Fruit fly (Drosophila melanogaster): ENCODE measurements around the gene CG43732.

The CG43732 gene

DNA sequence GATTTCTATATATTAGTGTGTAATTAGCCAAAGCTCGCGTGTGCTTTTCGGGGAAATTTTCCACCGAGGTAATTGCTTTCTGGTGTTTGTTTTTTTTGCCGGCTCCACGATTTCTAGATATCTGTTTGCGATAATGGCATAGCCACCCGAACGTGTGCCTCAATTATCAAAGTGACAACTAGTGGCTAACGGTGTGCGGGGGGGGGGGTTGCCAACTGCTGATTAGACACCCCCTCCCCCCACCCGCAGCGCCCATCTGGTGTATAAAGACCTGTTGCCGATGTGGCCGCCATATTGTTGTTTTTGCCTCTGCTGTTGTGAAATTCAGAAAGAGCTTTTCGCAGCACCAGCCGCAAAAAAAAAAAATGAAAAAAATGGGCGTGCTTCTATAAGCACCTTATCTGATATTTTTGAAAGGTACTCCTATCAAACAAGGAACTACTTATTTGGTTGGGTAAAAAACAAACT is 31.1 kb upstream of the CG43732 start (continued):
- TF ChIP-seq tin (GFP tag; optimal IDR thresholded peaks at IDR 0.05) (no peak), lov (optimal IDR thresholded peaks at IDR 0.05) (no peak), lov (GFP tag; IDR thresholded peaks at IDR 0.05) (no peak), CG13894 (tag; optimal IDR thresholded peaks at IDR 0.05) (peak; percentile 7), CG32532 (GFP tag; IDR thresholded peaks at IDR 0.05) (0 out of 2 replicates have a peak, but pooled peaks have one; percentile 37), eve (GFP tag; optimal IDR thresholded peaks at IDR 0.05) (no peak), CG17385 (GFP tag; optimal IDR thresholded peaks at IDR 0.05) (peak; percentile 30), Atf6 (GFP tag; IDR thresholded peaks at IDR 0.05) (peak; percentile 22; the same call in 1 of the 2 replicates), CG2678 (tag; optimal IDR thresholded peaks at IDR 0.05) (peak; percentile 26), Adf1 (GFP tag; IDR thresholded peaks at IDR 0.05) (0 out of 2 replicates have a peak, but pooled peaks have one; percentile 40), zen (tag; optimal IDR thresholded peaks at IDR 0.05) (no peak), Drgx (GFP tag; IDR thresholded peaks at IDR 0.05) (peak; percentile 29; the same call in 1 of the 2 replicates), CG6813 (GFP tag; optimal IDR thresholded peaks at IDR 0.05) (peak; percentile 8), Aef1 (GFP tag; IDR thresholded peaks at IDR 0.05) (peak; percentile 43; the same call in 2 of the 3 replicates), danr (GFP tag; IDR thresholded peaks at IDR 0.05) (no peak), esg (GFP tag; conservative IDR thresholded peaks at IDR 0.05) (no peak), wdn (GFP tag; IDR thresholded peaks at IDR 0.05) (peak; percentile 30; the same call in 1 of the 2 replicates), amos (GFP tag; IDR thresholded peaks at IDR 0.05; ENCODE audit: partially characterized antibody) (peak; percentile 37; the same call in 1 of the 2 replicates), lab (GFP tag; optimal IDR thresholded peaks at IDR 0.05) (peak; percentile 73), NfI (GFP tag; optimal IDR thresholded peaks at IDR 0.05) (no peak), odd (GFP tag; optimal IDR thresholded peaks at IDR 0.05) (peak; percentile 7), yki (optimal IDR thresholded peaks at IDR 0.05) (no peak), tx (GFP tag; optimal IDR thresholded peaks at IDR 0.05) (peak; percentile 12), pan (optimal IDR thresholded peaks at IDR 0.05) (no peak), pan (GFP tag; optimal IDR thresholded peaks at IDR 0.05 in 1 of 2, IDR thresholded peaks at IDR 0.05 in 1 of 2) (peak in 1 of 2 experiments; percentile 31), CG6175 (GFP tag; IDR thresholded peaks at IDR 0.05) (peak; percentile 69; the same call in 2 of the 3 replicates), B-H2 (GFP tag; optimal IDR thresholded peaks at IDR 0.05) (peak; percentile 39), fd102C (GFP tag; optimal IDR thresholded peaks at IDR 0.05) (no peak), CG10543 (GFP tag; optimal IDR thresholded peaks at IDR 0.05) (peak; percentile 93), HHEX (GFP tag; optimal IDR thresholded peaks at IDR 0.05) (peak; percentile 26), grn (GFP tag; optimal IDR thresholded peaks at IDR 0.05) (peak; percentile 93), Hr51 (GFP tag; optimal IDR thresholded peaks at IDR 0.05) (peak in 1 of 2 experiments; percentile 11), CG6791 (GFP tag; IDR thresholded peaks at IDR 0.05; ENCODE audit: partially characterized antibody) (no peak), CG4424 (GFP tag; optimal IDR thresholded peaks at IDR 0.05) (no peak), Nf-YC (tag; optimal IDR thresholded peaks at IDR 0.05) (peak; percentile 43), CG12769 (tag; optimal IDR thresholded peaks at IDR 0.05) (peak; percentile 58), Hey (tag; optimal IDR thresholded peaks at IDR 0.05) (peak; percentile 93), CG34422 (GFP tag; IDR thresholded peaks at IDR 0.05) (peak; percentile 58; the same call in 1 of the 3 replicates), CG17612 (GFP tag; IDR thresholded peaks at IDR 0.05) (no peak), CG18262 (tag; optimal IDR thresholded peaks at IDR 0.05) (no peak), Rfx (GFP tag; IDR thresholded peaks at IDR 0.05) (peak; percentile 32; the same call in 1 of the 2 replicates), CG8290 (GFP tag; optimal IDR thresholded peaks at IDR 0.05) (no peak), CG8290 (tag; optimal IDR thresholded peaks at IDR 0.05) (peak in 1 of 2 experiments; percentile 51), rib (GFP tag; IDR thresholded peaks at IDR 0.05) (peak; percentile 82), CG34376 (GFP tag; optimal IDR thresholded peaks at IDR 0.05) (peak; percentile 97), CG14050 (GFP tag; IDR thresholded peaks at IDR 0.05) (no peak), sob (GFP tag; IDR thresholded peaks at IDR 0.05) (0 out of 2 replicates have a peak, but pooled peaks have one; percentile 13), Xrp1 (GFP tag; IDR thresholded peaks at IDR 0.05) (peak; percentile 55), CG11398 (GFP tag; optimal IDR thresholded peaks at IDR 0.05) (no peak), Dll (GFP tag; IDR thresholded peaks at IDR 0.05; ENCODE audit: partially characterized antibody) (no peak), jing (GFP tag; optimal IDR thresholded peaks at IDR 0.05) (no peak)
